Fruit fly (Drosophila melanogaster) whole organism, embryonic: ENCODE data around the gene CG42404.

Experiments
- Hr3 ChIP-seq: fragments of 200-800 bp; sonication (Bioruptor generic); optimal IDR thresholded peaks from 3 replicates; lab custom pipeline; 2016; ENCODE audit warnings: missing biosample characterization, missing genetic modification characterization
- Hr78 ChIP-seq, 2 experiments: fragments of 200-800 bp in 1 of 2; fragments of >200 bp in 1 of 2; sonication (Bioruptor generic) in 1 of 2; optimal IDR thresholded peaks; 2 replicates each; lab custom pipeline; 2017 to 2019; ENCODE audit warnings: missing biosample characterization in 2 of 2, missing genetic modification characterization in 2 of 2, mild to moderate bottlenecking in 1 of 2, moderate library complexity in 1 of 2
- crp ChIP-seq, 2 experiments: fragments of 200-800 bp; sonication (Bioruptor generic); optimal IDR thresholded peaks; 2 replicates in 1 of 2; 3 replicates in 1 of 2; lab custom pipeline; 2017; ENCODE audit warnings: missing biosample characterization in 2 of 2, missing genetic modification characterization in 2 of 2, mild to moderate bottlenecking in 1 of 2, moderate library complexity in 1 of 2
- ind ChIP-seq: fragments of 200-800 bp; sonication (Bioruptor generic); optimal IDR thresholded peaks from 3 replicates; lab custom pipeline; 2016; ENCODE audit warnings: missing biosample characterization, missing genetic modification characterization
- slbo ChIP-seq: fragments of 200-800 bp; sonication (Bioruptor generic); IDR thresholded peaks from 2 replicates; pipeline ENCODE4 v1.3.6; 2022; ENCODE audit warnings: missing biosample characterization, missing genetic modification characterization
- stwl ChIP-seq: fragments of 200-800 bp; sonication (Bioruptor generic); optimal IDR thresholded peaks from 3 replicates; lab custom pipeline; 2018; ENCODE audit warnings: missing biosample characterization, mild to moderate bottlenecking, missing genetic modification characterization, moderate library complexity

DNA sequence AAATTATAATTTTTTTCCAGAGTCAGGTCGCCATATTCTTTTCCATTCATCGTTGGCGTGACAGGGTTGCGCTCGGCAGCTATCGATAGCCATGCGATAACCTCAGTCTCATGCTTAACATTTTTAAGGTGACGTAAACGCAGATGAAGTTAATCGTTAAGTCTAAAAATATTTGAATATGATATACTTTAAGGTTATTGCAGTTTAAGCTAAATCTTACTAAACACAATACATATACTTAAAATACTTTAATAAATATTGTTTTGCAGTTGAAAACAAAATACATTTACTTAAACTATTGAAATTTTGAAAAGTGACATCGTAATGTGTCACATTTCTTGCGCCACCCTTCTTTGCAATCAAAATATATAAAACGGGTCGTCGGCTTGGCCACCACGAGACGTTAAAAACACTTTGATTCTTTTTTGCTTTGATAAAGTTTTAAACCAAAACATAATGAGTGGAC, 25.3 kb downstream of the CG42404 start, which contains the start of the genes Cp190 and CG4338:
- TF ChIP-seq ind (GFP tag; lab: Kevin White, UChicago) (peak; percentile 98), slbo (GFP tag; lab: Robert Waterston, UW) (peak; percentile 97), stwl (tag; lab: Kevin White, UChicago) (peak; percentile 87), crp (GFP tag; optimal IDR thresholded peaks at IDR 0.05; lab: Kevin White, UChicago) (peak; percentile 6 to 70), Hr78 (GFP tag; optimal IDR thresholded peaks at IDR 0.05; lab: Kevin White, UChicago) (peak in 1 of 2 experiments; percentile 92), Hr3 (GFP tag; lab: Kevin White, UChicago) (peak; percentile 98)
